Worm (Caenorhabditis elegans) whole organism, L4 larva: ENCODE results near the gene sand-1.

Source experiments
- F26F4.8 ChIP-seq: fragments of 200-800 bp; sonication (Bioruptor generic); conservative IDR thresholded peaks from 2 replicates; pipeline ENCODE4 v1.3.6; 2022; ENCODE audit warnings: missing genetic modification characterization, missing compliant biosample characterization
- ZK337.2 ChIP-seq: fragments of 200-800 bp; sonication (Bioruptor generic); IDR thresholded peaks from 2 replicates; pipeline ENCODE4 v1.3.6; 2022; ENCODE audit warnings: missing genetic modification reagents, missing genetic modification characterization, missing compliant biosample characterization
- ZK546.5 ChIP-seq, 2 experiments: sonication (generic microtip); optimal IDR thresholded peaks; 2 replicates each; lab custom pipeline; 2017; ENCODE audit warnings: missing biosample characterization in 2 of 2, missing genetic modification characterization in 2 of 2
- aha-1 ChIP-seq: fragments of 150-350 bp; peaks from one replicate; lab custom pipeline; 2014; ENCODE audit warnings: missing biosample characterization, missing genetic modification characterization
- aly-2 ChIP-seq: sonication (generic microtip); optimal IDR thresholded peaks from 2 replicates; lab custom pipeline; 2018; ENCODE audit warnings: missing biosample characterization, missing genetic modification characterization
- ama-1 ChIP-seq: fragments of 150-350 bp; optimal IDR thresholded peaks from 2 replicates; lab custom pipeline; 2014; ENCODE audit warnings: inconsistent platforms, mixed read lengths
- arid-1 ChIP-seq: fragments of 200-800 bp; sonication (Bioruptor generic); conservative IDR thresholded peaks from 2 replicates; pipeline ENCODE4 v1.3.6; 2022; ENCODE audit warnings: missing genetic modification reagents, missing genetic modification characterization, missing compliant biosample characterization
- ceh-28 ChIP-seq: fragments of 150-350 bp; optimal IDR thresholded peaks from 2 replicates; lab custom pipeline; 2014; ENCODE audit warnings: missing biosample characterization, missing genetic modification reagents, missing genetic modification characterization
- ces-1 ChIP-seq: fragments of 150-350 bp; sonication (generic microtip); optimal IDR thresholded peaks from 4 replicates; lab custom pipeline; 2014; ENCODE audit warnings: missing biosample characterization, missing genetic modification reagents, missing genetic modification characterization
- daf-19 ChIP-seq: fragments of 200-800 bp; sonication (Bioruptor generic); conservative IDR thresholded peaks from 2 replicates; pipeline ENCODE4 v1.3.6; 2022; ENCODE audit warnings: missing genetic modification characterization, missing compliant biosample characterization
- dmd-8 ChIP-seq: fragments of 200-800 bp; sonication (Bioruptor generic); IDR thresholded peaks from 2 replicates; pipeline ENCODE4 v1.3.6; 2022; ENCODE audit warnings: missing genetic modification characterization, missing compliant biosample characterization
- dpl-1 ChIP-seq: fragments of 150-350 bp; optimal IDR thresholded peaks from 2 replicates; lab custom pipeline; 2014; ENCODE audit warnings: missing biosample characterization, missing genetic modification reagents, missing genetic modification characterization
- duxl-1 ChIP-seq: sonication (generic microtip); optimal IDR thresholded peaks from 2 replicates; lab custom pipeline; 2016; ENCODE audit warnings: mild to moderate bottlenecking, missing genetic modification characterization, moderate library complexity, missing compliant biosample characterization; ENCODE audit not compliant: poor library complexity
- dve-1 ChIP-seq: sonication (generic microtip); optimal IDR thresholded peaks from 2 replicates; lab custom pipeline; 2017; ENCODE audit warnings: antibody characterized with exemption, mild to moderate bottlenecking, missing genetic modification characterization, missing compliant biosample characterization; ENCODE audit not compliant: insufficient read depth
- fos-1 ChIP-seq: fragments of 150-350 bp; optimal IDR thresholded peaks from 2 replicates; lab custom pipeline; 2014; ENCODE audit warnings: missing biosample characterization, missing genetic modification characterization
- lim-7 ChIP-seq: fragments of 200-800 bp; sonication (Bioruptor generic); IDR thresholded peaks from 2 replicates; pipeline ENCODE4 v1.3.6; 2022; ENCODE audit warnings: missing genetic modification characterization, missing compliant biosample characterization
- lin-1 ChIP-seq: fragments of 200-800 bp; sonication (Bioruptor generic); IDR thresholded peaks from 2 replicates; pipeline ENCODE4 v1.3.6; 2022; ENCODE audit warnings: missing genetic modification reagents, missing genetic modification characterization, missing compliant biosample characterization
- madf-5 ChIP-seq, 2 experiments: fragments of 200-800 bp; sonication (Bioruptor generic); IDR thresholded peaks; 2 replicates each; pipeline ENCODE4 v1.3.6; 2022; ENCODE audit warnings: missing compliant biosample characterization in 2 of 2, missing genetic modification characterization in 2 of 2
- madf-9 ChIP-seq: fragments of 200-800 bp; sonication (Bioruptor generic); conservative IDR thresholded peaks from 2 replicates; pipeline ENCODE4 v1.3.6; 2022; ENCODE audit warnings: missing genetic modification reagents, missing genetic modification characterization, missing compliant biosample characterization
- mdt-29 ChIP-seq: fragments of 200-800 bp; sonication (Bioruptor generic); IDR thresholded peaks from 2 replicates; pipeline ENCODE4 v1.3.6; 2022; ENCODE audit warnings: missing genetic modification reagents, missing genetic modification characterization, missing compliant biosample characterization
- nhr-11 ChIP-seq: fragments of 150-350 bp; optimal IDR thresholded peaks from 2 replicates; lab custom pipeline; 2014; ENCODE audit warnings: missing biosample characterization, missing genetic modification characterization
- nhr-25 ChIP-seq: sonication (generic microtip); optimal IDR thresholded peaks from 2 replicates; lab custom pipeline; 2017; ENCODE audit warnings: missing genetic modification characterization, mild to moderate bottlenecking, missing compliant biosample characterization, antibody characterized with exemption, moderate library complexity, borderline replicate concordance; ENCODE audit not compliant: insufficient read depth
- nhr-77 ChIP-seq: fragments of 150-350 bp; optimal IDR thresholded peaks from 2 replicates; lab custom pipeline; 2014; ENCODE audit warnings: missing biosample characterization, missing genetic modification characterization
- php-3 ChIP-seq: fragments of 200-800 bp; sonication (Bioruptor generic); IDR thresholded peaks from 2 replicates; pipeline ENCODE4 v1.3.6; 2022; ENCODE audit warnings: missing genetic modification reagents, missing genetic modification characterization, missing compliant biosample characterization
- sdz-12 ChIP-seq: fragments of 200-800 bp; sonication (Bioruptor generic); optimal IDR thresholded peaks from 2 replicates; lab custom pipeline; 2018; ENCODE audit warnings: mild to moderate bottlenecking, missing genetic modification characterization, missing compliant biosample characterization
- snpc-4 ChIP-seq: fragments of 150-350 bp; optimal IDR thresholded peaks from 2 replicates; lab custom pipeline; 2014; ENCODE audit warnings: missing biosample characterization, missing genetic modification characterization
- unc-62 ChIP-seq, 3 experiments: fragments of 150-350 bp in 1 of 3; sonication (generic microtip); optimal IDR thresholded peaks in 2 of 3; peaks in 1 of 3; 1 replicate in 1 of 3; 2 replicates in 2 of 3; lab custom pipeline; 2014 to 2017; ENCODE audit warnings: missing biosample characterization in 3 of 3, missing genetic modification characterization in 3 of 3, missing genetic modification reagents in 3 of 3, missing genotype in 1 of 3
- zag-1 ChIP-seq: fragments of 150-350 bp; optimal IDR thresholded peaks from 2 replicates; lab custom pipeline; 2014; ENCODE audit warnings: missing biosample characterization, missing genetic modification characterization
- zfp-2 ChIP-seq: sonication (generic microtip); optimal IDR thresholded peaks from 2 replicates; lab custom pipeline; 2016; ENCODE audit warnings: mild to moderate bottlenecking, missing genetic modification characterization, missing compliant biosample characterization
- zfp-3 ChIP-seq: fragments of 200-800 bp; sonication (Bioruptor generic); conservative IDR thresholded peaks from 2 replicates; pipeline ENCODE4 v1.3.6; 2022; ENCODE audit warnings: missing genetic modification reagents, missing genetic modification characterization, missing compliant biosample characterization
- zip-11 ChIP-seq: fragments of 200-800 bp; sonication (Bioruptor generic); IDR thresholded peaks from 2 replicates; pipeline ENCODE4 v1.3.6; 2022; ENCODE audit warnings: missing genetic modification characterization, missing compliant biosample characterization
- zip-2 ChIP-seq: fragments of 150-350 bp; optimal IDR thresholded peaks from 2 replicates; lab custom pipeline; 2014; ENCODE audit warnings: missing biosample characterization, missing genetic modification characterization

The sand-1 gene

DNA sequence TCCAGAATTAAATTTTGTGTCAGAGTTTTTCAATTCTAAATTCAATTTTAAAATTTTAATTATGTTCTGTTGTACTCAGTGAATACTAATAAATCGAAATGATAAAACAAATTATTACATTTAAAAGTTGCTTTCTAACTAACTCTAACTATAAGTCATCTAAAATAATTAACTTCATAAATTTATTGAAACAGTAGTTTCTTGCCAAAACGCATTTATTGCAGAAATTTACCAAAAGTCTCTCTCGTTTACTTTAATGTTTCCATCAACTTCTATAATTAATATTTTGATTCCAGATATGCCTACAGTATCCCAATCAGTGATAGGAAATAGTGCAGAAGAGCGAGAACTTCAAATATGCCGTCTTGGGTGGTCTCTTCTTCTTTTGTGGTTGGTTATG is 33.9 kb downstream of the sand-1 start, which contains the start of gene ZK616.1:
Gene ZK616.1 (plus strand): TSS at position 301 of the 400 bp plus-strand sequence.
- TF ChIP-seq duxl-1 (tag; lab: Kevin White, UChicago) (no peak), ZK337.2 (GFP tag; lab: Robert Waterston, UW) (no peak), unc-62 (GFP tag; optimal IDR thresholded peaks at IDR 0.05 in 1 of 2; lab: Kevin White, UChicago) (peak in 1 of 2 experiments; percentile 16), unc-62 (tag; optimal IDR thresholded peaks at IDR 0.05; lab: Kevin White, UChicago) (no peak)

DNA sequence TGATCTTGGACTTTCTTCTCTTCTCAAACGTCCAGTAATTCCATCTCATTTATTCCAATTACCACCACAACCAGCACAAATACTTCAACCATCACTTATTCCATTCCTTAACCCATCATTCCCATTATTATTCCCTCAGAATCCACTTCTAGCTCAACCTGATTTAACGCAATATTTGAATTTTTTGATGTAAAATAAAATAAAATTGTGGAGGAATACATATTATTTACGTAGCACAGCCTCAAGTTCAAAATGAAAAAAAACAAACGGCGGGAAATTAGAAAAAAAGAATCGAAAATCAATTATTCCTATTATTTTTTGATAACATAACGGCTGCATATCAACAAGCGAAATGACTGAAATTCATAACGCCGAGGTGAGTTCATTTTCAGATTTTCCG is 38.7 kb downstream of the sand-1 start, which contains the start of gene ZK616.61:
Gene ZK616.61 (plus strand): TSS at position 301 of the 400 bp plus-strand sequence.
- TF ChIP-seq aha-1 (tag; lab: Kevin White, UChicago) (no peak), snpc-4 (tag; lab: Kevin White, UChicago) (no peak), nhr-77 (tag; lab: Kevin White, UChicago) (no peak), php-3 (no peak), F26F4.8 (GFP tag; lab: Robert Waterston, UW) (no peak), zfp-2 (tag; lab: Kevin White, UChicago) (no peak), sdz-12 (GFP tag; lab: Kevin White, UChicago) (no peak), madf-9 (no peak), zip-2 (no peak), zag-1 (tag; lab: Kevin White, UChicago) (no peak), ZK546.5 (tag; optimal IDR thresholded peaks at IDR 0.05; lab: Kevin White, UChicago) (no peak), unc-62 (GFP tag; optimal IDR thresholded peaks at IDR 0.05 in 1 of 2; lab: Kevin White, UChicago) (no peak), unc-62 (tag; optimal IDR thresholded peaks at IDR 0.05; lab: Kevin White, UChicago) (no peak), daf-19 (no peak), zfp-3 (GFP tag; lab: Robert Waterston, UW) (no peak), nhr-11 (no peak), aly-2 (no peak), ces-1 (GFP tag; lab: Kevin White, UChicago) (no peak)

DNA sequence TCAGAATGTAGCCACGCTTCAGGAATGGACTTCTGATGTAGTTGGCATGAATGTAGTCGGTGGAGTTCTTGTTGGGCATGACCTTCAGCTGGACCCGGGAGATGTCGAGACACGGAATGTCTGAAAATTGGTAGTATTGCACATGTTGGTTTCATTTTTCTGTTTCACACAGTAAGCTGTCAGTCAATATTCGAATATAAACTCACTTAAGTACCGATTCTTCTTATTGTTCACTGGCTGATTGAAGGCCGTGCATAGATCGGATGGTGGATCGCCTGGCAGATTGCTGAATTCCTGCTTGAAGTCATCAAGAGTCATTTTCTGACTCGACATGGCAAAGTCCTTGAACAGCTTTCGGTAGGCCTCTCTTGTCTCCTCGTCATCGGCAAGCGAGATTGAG is 42.4 kb downstream of the sand-1 start:
- peak in 1 of 2 experiments; percentile 95 for TF ChIP-seq unc-62 (GFP tag; optimal IDR thresholded peaks at IDR 0.05 in 1 of 2; lab: Kevin White, UChicago)
- TF ChIP-seq unc-62 (tag; optimal IDR thresholded peaks at IDR 0.05; lab: Kevin White, UChicago): no peak
- no peak for TF ChIP-seq madf-5 (GFP tag; IDR thresholded peaks at IDR 0.05; lab: Robert Waterston, UW)

DNA sequence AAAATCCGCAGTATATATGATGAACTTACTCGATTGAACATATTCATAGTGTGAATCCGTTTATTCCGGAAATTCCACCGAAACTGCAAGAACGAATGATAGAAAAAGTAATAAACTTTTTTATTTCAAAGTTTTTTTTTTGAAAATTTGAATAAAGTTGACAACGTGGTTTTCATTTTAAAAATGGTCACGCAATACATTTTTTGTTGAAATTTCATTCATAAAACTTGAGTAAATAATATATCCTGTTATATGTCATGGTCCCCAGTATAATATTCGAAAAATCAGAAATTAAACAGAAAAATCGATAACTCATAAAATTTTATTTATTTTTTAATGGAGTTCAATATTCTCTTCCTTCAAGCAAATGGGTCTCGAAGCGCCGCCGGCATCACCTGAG is 44.5 kb downstream of the sand-1 start, which contains the start of gene ZK616.65:
Gene ZK616.65 (minus strand): TSS at position 101 of the 400 bp plus-strand sequence.
- TF ChIP-seq ama-1 (lab: Kevin White, UChicago): no peak
- TF ChIP-seq, all 104 proteins: peak for 0

DNA sequence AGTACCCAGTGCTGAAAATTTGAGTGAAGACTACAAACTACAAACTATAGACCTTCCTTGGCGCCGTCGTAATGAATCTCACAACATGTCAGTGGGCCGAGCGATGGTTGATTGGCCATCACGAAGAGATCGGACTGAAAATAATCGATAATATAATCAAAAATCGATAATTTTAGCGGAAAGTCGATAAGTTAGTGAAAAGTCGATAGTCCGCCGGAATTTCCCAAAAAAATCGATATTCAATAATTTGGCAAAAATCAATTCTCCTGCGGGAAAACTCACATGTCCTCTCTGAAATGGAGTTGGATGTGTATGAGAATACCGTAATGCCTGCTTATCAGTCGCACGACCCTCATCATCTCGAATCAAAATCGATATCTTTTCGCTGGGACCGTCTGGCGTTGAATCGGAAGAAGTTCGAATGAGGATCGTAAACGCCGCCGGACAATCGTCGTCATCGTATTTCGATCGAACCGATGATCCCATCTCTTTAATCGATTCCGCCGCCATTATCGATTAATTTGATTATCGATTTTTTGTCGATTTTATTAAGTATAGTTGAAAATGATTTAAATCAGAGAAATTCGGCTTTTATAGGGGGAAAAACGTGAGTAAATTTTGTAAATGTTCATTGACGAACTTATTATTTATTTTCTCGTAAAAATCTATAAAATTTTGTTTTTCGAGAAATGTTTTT is 45.1 kb downstream of the sand-1 start, which contains the start of gene ZK616.8:
Gene ZK616.8 (minus strand): TSS at position 553 of the 697 bp plus-strand sequence.
- TF ChIP-seq ceh-28 (tag; lab: Kevin White, UChicago) (peak; percentile 85), dmd-8 (GFP tag; lab: Robert Waterston, UW) (no peak)

DNA sequence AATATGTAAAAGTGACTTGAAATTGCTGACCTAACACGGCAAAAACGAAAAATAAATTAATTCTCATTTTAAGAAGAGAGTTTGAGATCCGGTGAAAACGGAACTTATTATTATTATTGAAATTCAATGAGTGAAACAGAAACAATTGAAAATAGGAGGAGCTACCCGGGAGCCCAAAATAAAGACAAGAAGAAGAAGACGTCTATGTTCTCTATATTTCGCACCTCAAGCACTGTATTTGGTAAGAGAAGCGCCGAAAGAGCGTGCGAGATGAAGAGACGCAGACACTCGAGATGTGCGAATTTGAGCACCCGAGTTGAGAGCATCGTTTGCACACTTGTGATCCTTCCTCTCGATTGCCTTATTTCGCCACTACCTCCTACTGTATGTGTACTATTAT is 49.0 kb downstream of the sand-1 start, which contains the start of gene spp-7:
Gene spp-7 (minus strand): TSS at position 101 of the 400 bp plus-strand sequence.
- no peak for TF ChIP-seq dve-1 (tag; lab: Kevin White, UChicago)
- TF ChIP-seq nhr-25 (tag; lab: Kevin White, UChicago): no peak
- TF ChIP-seq zip-11 (GFP tag; lab: Robert Waterston, UW): no peak
- TF ChIP-seq lin-1 (GFP tag; lab: Robert Waterston, UW): no peak
- no peak for TF ChIP-seq lim-7 (GFP tag; lab: Robert Waterston, UW)
- TF ChIP-seq sdz-12 (GFP tag; lab: Kevin White, UChicago): no peak
- no peak for TF ChIP-seq zfp-2 (tag; lab: Kevin White, UChicago)
- TF ChIP-seq mdt-29: no peak
- no peak for TF ChIP-seq arid-1 (GFP tag; lab: Robert Waterston, UW)
- TF ChIP-seq unc-62 (GFP tag; optimal IDR thresholded peaks at IDR 0.05 in 1 of 2; lab: Kevin White, UChicago): no peak
- TF ChIP-seq unc-62 (tag; optimal IDR thresholded peaks at IDR 0.05; lab: Kevin White, UChicago): no peak
- TF ChIP-seq fos-1 (tag; lab: Kevin White, UChicago): no peak
- no peak for TF ChIP-seq dpl-1 (GFP tag; lab: Kevin White, UChicago)
